Worm (Caenorhabditis elegans) whole organism, L3 larva: ENCODE measurements around the gene trpp-12.

ENCODE experiments used
- R02D3.7 ChIP-seq: fragments of 150-350 bp; optimal IDR thresholded peaks from 2 replicates; lab custom pipeline; 2014; ENCODE audit warnings: missing biosample characterization, missing genetic modification characterization
- ZK546.5 ChIP-seq: sonication (generic microtip); optimal IDR thresholded peaks from 2 replicates; lab custom pipeline; 2017; ENCODE audit warnings: missing biosample characterization, missing genetic modification characterization
- ama-1 ChIP-seq: fragments of 150-350 bp; optimal IDR thresholded peaks from 2 replicates; lab custom pipeline; 2018
- ceh-16 ChIP-seq: sonication (generic microtip); optimal IDR thresholded peaks from 2 replicates; lab custom pipeline; 2017; ENCODE audit warnings: missing biosample characterization, missing genetic modification characterization
- ceh-28 ChIP-seq: fragments of 150-350 bp; optimal IDR thresholded peaks from 2 replicates; lab custom pipeline; 2014; ENCODE audit warnings: missing biosample characterization, missing genetic modification reagents, missing genetic modification characterization
- ceh-82 ChIP-seq: fragments of 150-350 bp; optimal IDR thresholded peaks from 2 replicates; lab custom pipeline; 2014; ENCODE audit warnings: missing biosample characterization, missing genetic modification characterization
- ceh-9 ChIP-seq: sonication (generic microtip); optimal IDR thresholded peaks from 2 replicates; lab custom pipeline; 2018; ENCODE audit warnings: missing biosample characterization, missing genetic modification characterization
- egl-27 ChIP-seq: sonication (generic microtip); optimal IDR thresholded peaks from 4 replicates; lab custom pipeline; 2017; ENCODE audit warnings: missing biosample characterization, missing genetic modification reagents, missing genetic modification characterization
- egl-5 ChIP-seq: fragments of 150-350 bp; optimal IDR thresholded peaks from 2 replicates; lab custom pipeline; 2017; ENCODE audit warnings: missing biosample characterization, missing genetic modification reagents, missing genetic modification characterization, inconsistent platforms
- elt-1 ChIP-seq: fragments of 150-350 bp; optimal IDR thresholded peaks from 2 replicates; lab custom pipeline; 2014; ENCODE audit warnings: missing biosample characterization, missing genetic modification characterization
- elt-2 ChIP-seq: sonication (generic microtip); optimal IDR thresholded peaks from 2 replicates; lab custom pipeline; 2016; ENCODE audit warnings: missing genetic modification reagents, mild to moderate bottlenecking, missing genetic modification characterization, missing compliant biosample characterization
- elt-3 ChIP-seq, 3 experiments: fragments of 150-350 bp in 1 of 3; sonication (generic microtip) in 2 of 3; optimal IDR thresholded peaks; 2 replicates in 2 of 3; 4 replicates in 1 of 3; lab custom pipeline; 2014 to 2017; ENCODE audit warnings: missing biosample characterization in 3 of 3, missing genetic modification characterization in 3 of 3
- eor-1 ChIP-seq, 2 experiments: fragments of 150-350 bp; optimal IDR thresholded peaks; 2 replicates each; lab custom pipeline; 2014 to 2018; ENCODE audit warnings: missing biosample characterization in 2 of 2, missing genetic modification characterization in 2 of 2
- fkh-10 ChIP-seq: sonication (generic microtip); optimal IDR thresholded peaks from 2 replicates; lab custom pipeline; 2017; ENCODE audit warnings: missing biosample characterization, missing genetic modification reagents, missing genetic modification characterization
- fkh-2 ChIP-seq: fragments of 150-350 bp; optimal IDR thresholded peaks from 2 replicates; lab custom pipeline; 2014; ENCODE audit warnings: missing biosample characterization, missing genetic modification reagents, missing genetic modification characterization
- fos-1 ChIP-seq: fragments of 150-350 bp; optimal IDR thresholded peaks from 2 replicates; lab custom pipeline; 2014; ENCODE audit warnings: missing biosample characterization, missing genetic modification characterization
- jun-1 ChIP-seq: fragments of 150-350 bp; optimal IDR thresholded peaks from 2 replicates; lab custom pipeline; 2014; ENCODE audit warnings: missing biosample characterization, missing genetic modification reagents, missing genetic modification characterization
- lin-15B ChIP-seq: fragments of 150-350 bp; optimal IDR thresholded peaks from 2 replicates; lab custom pipeline; 2014; ENCODE audit warnings: missing biosample characterization, missing genetic modification characterization
- lin-39 ChIP-seq: fragments of 150-350 bp; optimal IDR thresholded peaks from 2 replicates; lab custom pipeline; 2018; ENCODE audit warnings: missing biosample characterization, missing genetic modification reagents, missing genetic modification characterization
- lsy-12 ChIP-seq: sonication (generic microtip); optimal IDR thresholded peaks from 2 replicates; lab custom pipeline; 2016; ENCODE audit warnings: mild to moderate bottlenecking, missing genetic modification characterization, missing compliant biosample characterization
- mdl-1 ChIP-seq: fragments of 150-350 bp; optimal IDR thresholded peaks from 2 replicates; lab custom pipeline; 2014; ENCODE audit warnings: missing biosample characterization, missing genetic modification characterization
- nhr-11 ChIP-seq: fragments of 150-350 bp; optimal IDR thresholded peaks from 2 replicates; lab custom pipeline; 2014; ENCODE audit warnings: missing biosample characterization, missing genetic modification characterization
- nhr-12 ChIP-seq: fragments of 150-350 bp; optimal IDR thresholded peaks from 2 replicates; lab custom pipeline; 2014; ENCODE audit warnings: missing biosample characterization, missing genetic modification characterization
- nhr-23 ChIP-seq: fragments of 150-350 bp; optimal IDR thresholded peaks from 2 replicates; lab custom pipeline; 2014; ENCODE audit warnings: missing biosample characterization, missing genetic modification reagents, missing genetic modification characterization
- nhr-237 ChIP-seq: fragments of 150-350 bp; optimal IDR thresholded peaks from 2 replicates; lab custom pipeline; 2014; ENCODE audit warnings: missing biosample characterization, missing genetic modification characterization
- nhr-25 ChIP-seq: sonication (generic microtip); optimal IDR thresholded peaks from 2 replicates; lab custom pipeline; 2017; ENCODE audit warnings: missing biosample characterization, missing genetic modification characterization
- nhr-28 ChIP-seq: fragments of 150-350 bp; optimal IDR thresholded peaks from 2 replicates; lab custom pipeline; 2014; ENCODE audit warnings: missing biosample characterization, missing genetic modification characterization
- nhr-43 ChIP-seq: sonication (generic microtip); optimal IDR thresholded peaks from 2 replicates; lab custom pipeline; 2016; ENCODE audit warnings: mild to moderate bottlenecking, missing genetic modification characterization, missing compliant biosample characterization; ENCODE audit not compliant: poor library complexity, severe bottlenecking
- nhr-67 ChIP-seq: fragments of 150-350 bp; optimal IDR thresholded peaks from 2 replicates; lab custom pipeline; 2014; ENCODE audit warnings: missing biosample characterization, missing genetic modification characterization
- nhr-76 ChIP-seq: fragments of 150-350 bp; sonication (generic microtip); optimal IDR thresholded peaks from 5 replicates; lab custom pipeline; 2014; ENCODE audit warnings: missing biosample characterization, missing genetic modification characterization
- nhr-77 ChIP-seq: fragments of 150-350 bp; optimal IDR thresholded peaks from 2 replicates; lab custom pipeline; 2014; ENCODE audit warnings: missing biosample characterization, missing genetic modification characterization
- pha-4 ChIP-seq: fragments of 150-350 bp; optimal IDR thresholded peaks from 2 replicates; lab custom pipeline; 2014; ENCODE audit warnings: missing biosample characterization, missing genetic modification reagents, missing genetic modification characterization
- pqm-1 ChIP-seq: fragments of 150-350 bp; optimal IDR thresholded peaks from 2 replicates; lab custom pipeline; 2017; ENCODE audit warnings: missing biosample characterization, missing genetic modification characterization, inconsistent platforms
- sea-2 ChIP-seq: fragments of 150-350 bp; sonication (generic microtip); optimal IDR thresholded peaks from 4 replicates; lab custom pipeline; 2014; ENCODE audit warnings: missing biosample characterization, missing genetic modification reagents, missing genetic modification characterization
- snpc-4 ChIP-seq: fragments of 150-350 bp; optimal IDR thresholded peaks from 2 replicates; lab custom pipeline; 2014; ENCODE audit warnings: missing biosample characterization, missing genetic modification characterization
- tbx-2 ChIP-seq: sonication (generic microtip); optimal IDR thresholded peaks from 2 replicates; lab custom pipeline; 2016; ENCODE audit warnings: mild to moderate bottlenecking, missing genetic modification characterization, missing compliant biosample characterization
- unc-39 ChIP-seq: sonication (generic microtip); optimal IDR thresholded peaks from 4 replicates; lab custom pipeline; 2017; ENCODE audit warnings: missing biosample characterization, missing genetic modification characterization
- ztf-11 ChIP-seq: fragments of 150-350 bp; optimal IDR thresholded peaks from 2 replicates; lab custom pipeline; 2014; ENCODE audit warnings: missing biosample characterization, missing genetic modification characterization
- ztf-4 ChIP-seq: fragments of 150-350 bp; optimal IDR thresholded peaks from 2 replicates; lab custom pipeline; 2014; ENCODE audit warnings: missing biosample characterization, missing genetic modification characterization

trpp-12 gene

ce11 chrX:2410978-2411377 is 1.5 kb downstream of the trpp-12 start:
- TF ChIP-seq mdl-1 (tag; lab: Kevin White, UChicago) (no peak), elt-2 (tag; lab: Kevin White, UChicago) (peak; percentile 68), pqm-1 (peak; percentile 11)
- TF ChIP-seq, all 47 proteins: peak for 2

DNA sequence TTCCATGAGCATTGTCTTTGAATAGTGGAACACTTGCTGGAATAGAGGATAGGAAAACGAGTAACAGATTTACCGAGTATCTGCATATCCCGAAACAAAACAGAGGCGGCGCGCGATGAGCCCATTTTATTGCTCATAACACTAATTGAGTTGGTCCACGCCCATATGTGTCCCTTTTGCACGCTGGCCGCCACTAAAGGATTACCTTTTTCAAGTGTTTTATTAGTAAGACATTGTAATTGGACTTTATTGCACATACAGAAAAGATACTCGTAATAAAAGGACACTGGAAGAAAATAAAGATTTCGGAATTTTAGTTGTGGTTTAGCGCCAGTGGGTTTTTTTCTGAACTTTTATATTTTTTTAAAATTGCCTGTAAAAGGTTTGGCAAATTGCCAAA is 3.8 kb downstream of the trpp-12 start, which contains the start of gene hlh-15:
hlh-15 (minus strand) TSS at position 101 of the 400 bp plus-strand sequence.
- TF ChIP-seq nhr-28 (tag; lab: Kevin White, UChicago): no peak
- no peak for TF ChIP-seq ceh-28 (tag; lab: Kevin White, UChicago)
- TF ChIP-seq ceh-9 (tag; lab: Kevin White, UChicago): no peak
- TF ChIP-seq egl-27 (tag; lab: Kevin White, UChicago): no peak
- no peak for TF ChIP-seq lin-39 (tag; lab: Kevin White, UChicago)
- no peak for TF ChIP-seq tbx-2 (tag; lab: Kevin White, UChicago)
- TF ChIP-seq pha-4 (tag; lab: Kevin White, UChicago): no peak
- no peak for TF ChIP-seq ama-1
- no peak for TF ChIP-seq fkh-10 (GFP tag; lab: Kevin White, UChicago)
- TF ChIP-seq ztf-4 (tag; lab: Kevin White, UChicago): no peak
- no peak for TF ChIP-seq ceh-82 (tag; lab: Kevin White, UChicago)

DNA sequence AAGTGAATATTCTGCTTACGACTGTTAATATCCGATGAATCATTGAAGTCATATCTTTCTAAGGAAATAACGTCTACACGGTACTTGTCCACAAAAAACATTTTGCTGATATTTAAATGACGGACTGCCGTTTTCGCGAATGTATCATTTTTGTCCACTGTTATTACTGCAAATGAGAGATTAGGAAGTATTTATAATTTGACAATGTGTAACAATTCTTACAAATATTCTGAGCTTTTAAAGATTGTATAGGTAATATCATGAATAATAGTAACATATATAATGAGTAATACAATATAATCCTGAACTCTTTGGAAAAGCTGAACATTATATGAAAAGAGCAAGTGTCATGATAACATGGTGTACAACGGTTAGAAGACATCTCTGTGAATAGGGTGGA is 10.3 kb downstream of the trpp-12 start, which contains the start of gene glr-7:
glr-7 (minus strand) TSS at position 101 of the 400 bp plus-strand sequence.
- TF ChIP-seq ceh-82 (tag; lab: Kevin White, UChicago) (no peak), ama-1 (no peak), eor-1 (tag; optimal IDR thresholded peaks at IDR 0.05; lab: Kevin White, UChicago) (no peak), nhr-11 (no peak), fos-1 (no peak), elt-2 (tag; lab: Kevin White, UChicago) (no peak), elt-3 (tag; optimal IDR thresholded peaks at IDR 0.05; lab: Kevin White, UChicago) (no peak), unc-39 (tag; lab: Kevin White, UChicago) (no peak), lsy-12 (tag; lab: Kevin White, UChicago) (no peak), nhr-43 (tag; lab: Kevin White, UChicago) (no peak), R02D3.7 (tag; lab: Kevin White, UChicago) (no peak), ceh-16 (tag; lab: Kevin White, UChicago) (no peak), ztf-11 (tag; lab: Kevin White, UChicago) (no peak), ceh-9 (tag; lab: Kevin White, UChicago) (no peak), pha-4 (tag; lab: Kevin White, UChicago) (no peak), jun-1 (tag; lab: Kevin White, UChicago) (no peak), lin-15B (no peak)

DNA sequence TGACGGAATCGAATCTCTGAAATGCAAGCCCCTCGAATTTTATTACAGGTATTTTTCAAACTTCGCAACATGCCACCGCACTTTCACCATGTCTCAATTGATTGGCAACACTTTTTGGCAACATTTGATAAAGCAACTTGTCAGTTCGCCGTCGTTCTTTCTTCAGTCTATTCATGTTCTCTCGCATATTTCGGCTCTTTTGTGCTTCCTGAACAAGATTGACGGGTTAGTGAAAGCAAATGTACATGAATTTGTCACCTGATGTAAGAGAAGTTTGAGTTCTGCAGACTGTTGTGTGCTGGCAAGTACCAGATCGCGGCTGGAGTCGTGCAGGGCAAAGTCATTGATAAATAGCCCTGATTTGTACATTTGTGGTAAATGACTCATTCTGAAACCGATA is 12.6 kb downstream of the trpp-12 start:
- TF ChIP-seq eor-1 (tag; optimal IDR thresholded peaks at IDR 0.05; lab: Kevin White, UChicago) (no peak), nhr-67 (tag; lab: Kevin White, UChicago) (no peak), nhr-77 (tag; lab: Kevin White, UChicago) (no peak), nhr-76 (no peak), egl-27 (tag; lab: Kevin White, UChicago) (no peak), elt-2 (tag; lab: Kevin White, UChicago) (no peak), nhr-237 (tag; lab: Kevin White, UChicago) (no peak), fkh-2 (no peak), sea-2 (GFP tag; lab: Kevin White, UChicago) (no peak), elt-3 (tag; optimal IDR thresholded peaks at IDR 0.05; lab: Kevin White, UChicago) (no peak), egl-5 (tag; lab: Kevin White, UChicago) (no peak), lin-15B (no peak), ztf-11 (tag; lab: Kevin White, UChicago) (no peak), pqm-1 (no peak)

DNA sequence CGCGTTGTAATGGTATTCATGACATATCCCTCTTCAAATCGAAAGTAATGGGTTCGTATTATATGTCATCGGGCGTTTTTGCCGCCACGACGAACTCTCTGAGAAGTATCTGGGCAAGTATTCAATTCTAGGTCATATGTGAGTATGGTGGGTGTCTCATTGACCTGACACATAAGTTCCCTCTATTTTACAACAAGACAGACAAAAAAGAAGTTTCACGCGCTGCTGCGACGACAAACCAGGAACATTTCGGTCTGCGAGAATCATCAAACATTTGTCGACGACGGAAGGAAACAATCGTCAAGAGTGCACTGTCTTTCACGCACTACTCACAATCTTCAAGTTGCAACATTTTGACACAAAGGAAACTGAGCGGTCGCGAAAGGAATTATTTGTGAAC is 15.8 kb downstream of the trpp-12 start:
- no peak for TF ChIP-seq nhr-67 (tag; lab: Kevin White, UChicago)
- peak; percentile 85 for TF ChIP-seq nhr-23 (tag; lab: Kevin White, UChicago)
- TF ChIP-seq egl-5 (tag; lab: Kevin White, UChicago): no peak
- no peak for TF ChIP-seq lin-15B
- no peak for TF ChIP-seq elt-3 (tag; optimal IDR thresholded peaks at IDR 0.05; lab: Kevin White, UChicago)
- no peak for TF ChIP-seq elt-1 (tag; lab: Kevin White, UChicago)
- TF ChIP-seq snpc-4: no peak
- TF ChIP-seq unc-39 (tag; lab: Kevin White, UChicago): no peak
- no peak for TF ChIP-seq nhr-76
- TF ChIP-seq ceh-16 (tag; lab: Kevin White, UChicago): no peak
- TF ChIP-seq nhr-12: no peak
- no peak for TF ChIP-seq ZK546.5 (tag; lab: Kevin White, UChicago)
- peak; percentile 34 for TF ChIP-seq nhr-25 (tag; lab: Kevin White, UChicago)
- no peak for TF ChIP-seq ama-1
- no peak for TF ChIP-seq egl-27 (tag; lab: Kevin White, UChicago)
- no peak for TF ChIP-seq ceh-28 (tag; lab: Kevin White, UChicago)
